Fruit fly (Drosophila melanogaster) whole organism, embryonic: ENCODE measurements around the gene CG43954.

Experiments used
- Adf1 ChIP-seq: fragments of 200-800 bp; sonication (Bioruptor generic); IDR thresholded peaks from 2 replicates; pipeline ENCODE4 v1.3.6; 2022; ENCODE audit warnings: missing biosample characterization, missing genetic modification characterization
- CG11085 ChIP-seq: fragments of 200-800 bp; sonication (Bioruptor generic); IDR thresholded peaks from 2 replicates; pipeline ENCODE4 v1.3.6; 2022; ENCODE audit warnings: missing biosample characterization, missing genetic modification characterization
- CG11247 ChIP-seq: fragments of 200-800 bp; sonication (Bioruptor generic); IDR thresholded peaks from 2 replicates; pipeline ENCODE4 v1.3.6; 2022; ENCODE audit warnings: missing biosample characterization, missing genetic modification characterization
- CG11456 ChIP-seq: fragments of 200-800 bp; sonication (Bioruptor generic); IDR thresholded peaks from 3 replicates; pipeline ENCODE4 v1.3.6; 2022; ENCODE audit warnings: missing biosample characterization, missing genetic modification characterization
- CG12299 ChIP-seq: fragments of 200-800 bp; sonication (Bioruptor generic); optimal IDR thresholded peaks from 2 replicates; lab custom pipeline; 2018; ENCODE audit warnings: missing biosample characterization, mild to moderate bottlenecking, missing genetic modification characterization
- CG14441 ChIP-seq: fragments of 200-800 bp; sonication (Bioruptor generic); IDR thresholded peaks from 2 replicates; pipeline ENCODE4 v1.3.6; 2022; ENCODE audit warnings: missing biosample characterization, missing genetic modification characterization
- H2.0 ChIP-seq: fragments of 200-800 bp; sonication (Bioruptor generic); IDR thresholded peaks from 2 replicates; pipeline ENCODE4 v1.3.6; 2022; ENCODE audit warnings: missing biosample characterization, missing genetic modification characterization
- Hmr ChIP-seq: fragments of 200-800 bp; sonication (Bioruptor generic); optimal IDR thresholded peaks from 3 replicates; lab custom pipeline; 2017; ENCODE audit warnings: mild to moderate bottlenecking, missing biosample characterization, missing genetic modification reagents, missing genetic modification characterization
- YL-1 ChIP-seq: fragments of 200-800 bp; sonication (Bioruptor generic); optimal IDR thresholded peaks from 3 replicates; lab custom pipeline; 2017; ENCODE audit warnings: missing biosample characterization, mild to moderate bottlenecking, missing genetic modification characterization
- ab ChIP-seq: fragments of 200-800 bp; sonication (Bioruptor generic); optimal IDR thresholded peaks from 2 replicates; lab custom pipeline; 2016; ENCODE audit warnings: missing biosample characterization, missing genetic modification characterization
- jing ChIP-seq: fragments of 200-800 bp; sonication (Bioruptor generic); optimal IDR thresholded peaks from 2 replicates; lab custom pipeline; 2018; ENCODE audit warnings: missing biosample characterization, mild to moderate bottlenecking, missing genetic modification characterization
- lmd ChIP-seq: fragments of 200-800 bp; sonication (Bioruptor generic); IDR thresholded peaks from 2 replicates; pipeline ENCODE4 v1.3.6; 2022; ENCODE audit warnings: missing biosample characterization, missing genetic modification characterization
- lov ChIP-seq, 2 experiments: fragments of 200-800 bp in 1 of 2; fragments of >200 bp in 1 of 2; sonication (Bioruptor generic) in 1 of 2; IDR thresholded peaks in 1 of 2; optimal IDR thresholded peaks in 1 of 2; 2 replicates in 1 of 2; 3 replicates in 1 of 2; pipeline versions ENCODE4 v1.3.6 to Lab custom; 2017 to 2022; ENCODE audit warnings: missing biosample characterization in 1 of 2, missing genetic modification characterization in 1 of 2
- ranshi ChIP-seq: fragments of 200-800 bp; sonication (Bioruptor generic); IDR thresholded peaks from 2 replicates; pipeline ENCODE4 v1.3.6; 2022; ENCODE audit warnings: missing biosample characterization, missing genetic modification characterization

The CG43954 gene

dm6 chr3L:16629793-16630192 is 81.7 kb downstream of the CG43954 start:
- TF ChIP-seq lmd (no peak), lov (optimal IDR thresholded peaks at IDR 0.05; lab: Kevin White, UChicago) (no peak), lov (GFP tag; IDR thresholded peaks at IDR 0.05; lab: Robert Waterston, UW) (no peak), ab (GFP tag; lab: Kevin White, UChicago) (no peak), CG11456 (GFP tag; lab: Robert Waterston, UW) (no peak), ranshi (GFP tag; lab: Robert Waterston, UW) (no peak), CG11247 (GFP tag; lab: Robert Waterston, UW) (no peak), H2.0 (GFP tag; lab: Robert Waterston, UW) (no peak), Adf1 (GFP tag; lab: Robert Waterston, UW) (no peak), CG14441 (GFP tag; lab: Robert Waterston, UW) (no peak), CG11085 (GFP tag; lab: Robert Waterston, UW) (no peak), jing (GFP tag; lab: Kevin White, UChicago) (no peak), Hmr (GFP tag; lab: Kevin White, UChicago) (no peak), CG12299 (no peak), YL-1 (GFP tag; lab: Kevin White, UChicago) (no peak)
